Worm (Caenorhabditis elegans) whole organism, L3 larva: ENCODE data around the gene B0272.3.

Experiments used
- ceh-9 ChIP-seq: sonication (generic microtip); optimal IDR thresholded peaks from 2 replicates; lab custom pipeline; 2018; ENCODE audit warnings: missing biosample characterization, missing genetic modification characterization
- elt-3 ChIP-seq, 3 experiments: fragments of 150-350 bp in 1 of 3; sonication (generic microtip) in 2 of 3; optimal IDR thresholded peaks; 2 replicates in 2 of 3; 4 replicates in 1 of 3; lab custom pipeline; 2014 to 2017; ENCODE audit warnings: missing biosample characterization in 3 of 3, missing genetic modification characterization in 3 of 3
- fkh-10 ChIP-seq: sonication (generic microtip); optimal IDR thresholded peaks from 2 replicates; lab custom pipeline; 2017; ENCODE audit warnings: missing biosample characterization, missing genetic modification reagents, missing genetic modification characterization
- fkh-2 ChIP-seq: fragments of 150-350 bp; optimal IDR thresholded peaks from 2 replicates; lab custom pipeline; 2014; ENCODE audit warnings: missing biosample characterization, missing genetic modification reagents, missing genetic modification characterization
- fos-1 ChIP-seq: fragments of 150-350 bp; optimal IDR thresholded peaks from 2 replicates; lab custom pipeline; 2014; ENCODE audit warnings: missing biosample characterization, missing genetic modification characterization
- lin-15B ChIP-seq: fragments of 150-350 bp; optimal IDR thresholded peaks from 2 replicates; lab custom pipeline; 2014; ENCODE audit warnings: missing biosample characterization, missing genetic modification characterization
- mdl-1 ChIP-seq: fragments of 150-350 bp; optimal IDR thresholded peaks from 2 replicates; lab custom pipeline; 2014; ENCODE audit warnings: missing biosample characterization, missing genetic modification characterization
- nhr-76 ChIP-seq: fragments of 150-350 bp; sonication (generic microtip); optimal IDR thresholded peaks from 5 replicates; lab custom pipeline; 2014; ENCODE audit warnings: missing biosample characterization, missing genetic modification characterization
- nhr-77 ChIP-seq: fragments of 150-350 bp; optimal IDR thresholded peaks from 2 replicates; lab custom pipeline; 2014; ENCODE audit warnings: missing biosample characterization, missing genetic modification characterization
- tbx-2 ChIP-seq: sonication (generic microtip); optimal IDR thresholded peaks from 2 replicates; lab custom pipeline; 2016; ENCODE audit warnings: mild to moderate bottlenecking, missing genetic modification characterization, missing compliant biosample characterization
- unc-39 ChIP-seq: sonication (generic microtip); optimal IDR thresholded peaks from 4 replicates; lab custom pipeline; 2017; ENCODE audit warnings: missing biosample characterization, missing genetic modification characterization
- zag-1 ChIP-seq: fragments of 150-350 bp; optimal IDR thresholded peaks from 2 replicates; lab custom pipeline; 2014; ENCODE audit warnings: missing biosample characterization, missing genetic modification characterization

ce11 chrX:9403622-9404255, 27.5 kb upstream of the B0272.3 start:
- no peak for TF ChIP-seq nhr-77 (tag; lab: Kevin White, UChicago)
- no peak for TF ChIP-seq ceh-9 (tag; lab: Kevin White, UChicago)
- no peak for TF ChIP-seq nhr-76 (tag; lab: Kevin White, UChicago)
- no peak for TF ChIP-seq mdl-1
- no peak for TF ChIP-seq zag-1
- peak in 1 of 3 experiments; percentile 81 for TF ChIP-seq elt-3 (tag; optimal IDR thresholded peaks at IDR 0.05; lab: Kevin White, UChicago)
- TF ChIP-seq lin-15B (tag; lab: Kevin White, UChicago), result no peak
- TF ChIP-seq unc-39, result no peak
- TF ChIP-seq fos-1 (tag; lab: Kevin White, UChicago), result no peak
- no peak for TF ChIP-seq fkh-10
- no peak for TF ChIP-seq fkh-2
- no peak for TF ChIP-seq tbx-2
